Worm (Caenorhabditis elegans) whole organism, mixed stage, embryonic: ENCODE measurements around the gene mvk-1.

Experiments used
- M03D4.4 ChIP-seq: sonication (generic microtip); optimal IDR thresholded peaks from 2 replicates; lab custom pipeline; 2017; ENCODE audit warnings: mild to moderate bottlenecking, missing genetic modification characterization, missing compliant biosample characterization
- bed-3 ChIP-seq: fragments of 200-800 bp; sonication (Bioruptor generic); optimal IDR thresholded peaks from 3 replicates; lab custom pipeline; 2018; ENCODE audit warnings: mild to moderate bottlenecking, missing genetic modification characterization, moderate library complexity, missing compliant biosample characterization
- blmp-1 ChIP-seq: fragments of 150-350 bp; optimal IDR thresholded peaks from 2 replicates; lab custom pipeline; 2014; ENCODE audit warnings: missing biosample characterization, missing genetic modification characterization
- ceh-39 ChIP-seq: fragments of 150-350 bp; optimal IDR thresholded peaks from 2 replicates; lab custom pipeline; 2014; ENCODE audit warnings: missing biosample characterization, missing genetic modification characterization
- ceh-43 ChIP-seq: fragments of 200-800 bp; sonication (Bioruptor generic); optimal IDR thresholded peaks from 2 replicates; lab custom pipeline; 2018; ENCODE audit warnings: mild to moderate bottlenecking, missing genetic modification characterization, moderate library complexity, missing compliant biosample characterization
- ceh-83 ChIP-seq: fragments of 200-800 bp; sonication (Bioruptor generic); optimal IDR thresholded peaks from 2 replicates; lab custom pipeline; 2018; ENCODE audit warnings: mild to moderate bottlenecking, missing genetic modification characterization, missing compliant biosample characterization
- ces-1 ChIP-seq: fragments of 150-350 bp; optimal IDR thresholded peaks from 2 replicates; lab custom pipeline; 2014; ENCODE audit warnings: missing biosample characterization, missing genetic modification reagents, missing genetic modification characterization
- cnd-1 ChIP-seq: fragments of 200-800 bp; sonication (Bioruptor generic); optimal IDR thresholded peaks from 2 replicates; lab custom pipeline; 2018; ENCODE audit warnings: mild to moderate bottlenecking, missing genetic modification characterization, missing compliant biosample characterization
- drap-1 ChIP-seq: fragments of 200-800 bp; sonication (Bioruptor generic); optimal IDR thresholded peaks from 3 replicates; lab custom pipeline; 2018; ENCODE audit warnings: mild to moderate bottlenecking, missing genetic modification characterization, missing compliant biosample characterization
- elt-1 ChIP-seq: sonication (generic microtip); optimal IDR thresholded peaks from 2 replicates; lab custom pipeline; 2017; ENCODE audit warnings: missing genetic modification characterization, mild to moderate bottlenecking, missing compliant biosample characterization, antibody characterized with exemption, moderate library complexity, borderline replicate concordance; ENCODE audit not compliant: insufficient read depth
- elt-3 ChIP-seq: fragments of 150-350 bp; optimal IDR thresholded peaks from 2 replicates; lab custom pipeline; 2014; ENCODE audit warnings: missing biosample characterization, missing genetic modification characterization
- flh-1 ChIP-seq: fragments of 200-800 bp; sonication (Bioruptor generic); optimal IDR thresholded peaks from 2 replicates; lab custom pipeline; 2018; ENCODE audit warnings: mild to moderate bottlenecking, missing genetic modification characterization, moderate library complexity, missing compliant biosample characterization
- ham-2 ChIP-seq: fragments of 200-800 bp; sonication (Bioruptor generic); optimal IDR thresholded peaks from 2 replicates; lab custom pipeline; 2018; ENCODE audit warnings: mild to moderate bottlenecking, missing genetic modification characterization, missing compliant biosample characterization
- hlh-1 ChIP-seq: fragments of 150-350 bp; optimal IDR thresholded peaks from 2 replicates; lab custom pipeline; 2014; ENCODE audit warnings: missing biosample characterization, missing genetic modification reagents, missing genetic modification characterization
- lin-13 ChIP-seq: fragments of 150-350 bp; optimal IDR thresholded peaks from 2 replicates; lab custom pipeline; 2014; ENCODE audit warnings: missing biosample characterization, missing genetic modification characterization
- lin-32 ChIP-seq: fragments of 200-800 bp; sonication (Bioruptor generic); optimal IDR thresholded peaks from 2 replicates; lab custom pipeline; 2018; ENCODE audit warnings: mild to moderate bottlenecking, missing genetic modification characterization, missing compliant biosample characterization
- lsy-2 ChIP-seq: fragments of 150-350 bp; optimal IDR thresholded peaks from 2 replicates; lab custom pipeline; 2014; ENCODE audit warnings: missing biosample characterization, missing genetic modification characterization
- mab-5 ChIP-seq: fragments of 150-350 bp; optimal IDR thresholded peaks from 2 replicates; lab custom pipeline; 2014; ENCODE audit warnings: missing biosample characterization, missing genetic modification characterization
- mep-1 ChIP-seq: fragments of 150-350 bp; optimal IDR thresholded peaks from 2 replicates; lab custom pipeline; 2017; ENCODE audit warnings: missing biosample characterization, missing genetic modification reagents, missing genetic modification characterization, inconsistent platforms
- mls-2 ChIP-seq: sonication (generic microtip); optimal IDR thresholded peaks from 2 replicates; lab custom pipeline; 2016; ENCODE audit warnings: mild to moderate bottlenecking, missing genetic modification characterization, moderate library complexity, missing compliant biosample characterization
- nhr-12 ChIP-seq: fragments of 150-350 bp; optimal IDR thresholded peaks from 2 replicates; lab custom pipeline; 2014; ENCODE audit warnings: missing biosample characterization, missing genetic modification characterization
- nhr-2 ChIP-seq: fragments of 150-350 bp; optimal IDR thresholded peaks from 2 replicates; lab custom pipeline; 2014; ENCODE audit warnings: missing biosample characterization, missing genetic modification characterization
- nhr-237 ChIP-seq: fragments of 150-350 bp; optimal IDR thresholded peaks from 2 replicates; lab custom pipeline; 2014; ENCODE audit warnings: missing biosample characterization, missing genetic modification characterization
- nhr-28 ChIP-seq: fragments of 150-350 bp; optimal IDR thresholded peaks from 2 replicates; lab custom pipeline; 2014; ENCODE audit warnings: missing biosample characterization, missing genetic modification characterization
- nhr-76 ChIP-seq: sonication (generic microtip); optimal IDR thresholded peaks from 2 replicates; lab custom pipeline; 2017; ENCODE audit warnings: missing biosample characterization, missing genetic modification characterization
- pha-4 ChIP-seq: fragments of 150-350 bp; optimal IDR thresholded peaks from 2 replicates; lab custom pipeline; 2018; ENCODE audit warnings: missing biosample characterization, missing genetic modification reagents, missing genetic modification characterization
- sem-2 ChIP-seq: fragments of 200-800 bp; sonication (Bioruptor generic); optimal IDR thresholded peaks from 2 replicates; lab custom pipeline; 2018; ENCODE audit warnings: mild to moderate bottlenecking, missing genetic modification characterization, missing compliant biosample characterization
- snpc-4 ChIP-seq: fragments of 150-350 bp; optimal IDR thresholded peaks from 2 replicates; lab custom pipeline; 2014; ENCODE audit warnings: missing biosample characterization, missing genetic modification characterization
- sptf-1 ChIP-seq: sonication (generic microtip); optimal IDR thresholded peaks from 2 replicates; lab custom pipeline; 2017; ENCODE audit warnings: mild to moderate bottlenecking, missing genetic modification characterization, moderate library complexity, missing compliant biosample characterization
- tbx-8 ChIP-seq: fragments of 200-800 bp; sonication (Bioruptor generic); optimal IDR thresholded peaks from 2 replicates; lab custom pipeline; 2018; ENCODE audit warnings: mild to moderate bottlenecking, missing genetic modification characterization, moderate library complexity, missing compliant biosample characterization
- unc-120 ChIP-seq: sonication (generic microtip); optimal IDR thresholded peaks from 2 replicates; lab custom pipeline; 2017; ENCODE audit warnings: missing genetic modification characterization, missing compliant biosample characterization; ENCODE audit not compliant: poor library complexity, severe bottlenecking
- unc-39 ChIP-seq: fragments of 150-350 bp; optimal IDR thresholded peaks from 2 replicates; lab custom pipeline; 2014; ENCODE audit warnings: missing biosample characterization, missing genetic modification characterization
- unc-62 ChIP-seq: fragments of 150-350 bp; optimal IDR thresholded peaks from 2 replicates; lab custom pipeline; 2014; ENCODE audit warnings: missing biosample characterization, missing genetic modification reagents, missing genetic modification characterization
- zip-8 ChIP-seq: fragments of 150-350 bp; optimal IDR thresholded peaks from 2 replicates; lab custom pipeline; 2014; ENCODE audit warnings: missing biosample characterization, missing genetic modification characterization
- ztf-11 ChIP-seq: fragments of 150-350 bp; optimal IDR thresholded peaks from 2 replicates; lab custom pipeline; 2014; ENCODE audit warnings: missing biosample characterization, missing genetic modification characterization

The mvk-1 gene

ce11 chrIII:6102762-6103161, 33.3 kb downstream of the mvk-1 start, which contains the start of gene C05D10.4:
TSS of gene C05D10.4 (minus strand) at chrIII:6102862.
- TF ChIP-seq snpc-4 (tag; lab: Kevin White, UChicago) (no peak), zip-8 (no peak), mls-2 (tag; lab: Kevin White, UChicago) (no peak), ztf-11 (tag; lab: Kevin White, UChicago) (no peak), nhr-28 (tag; lab: Kevin White, UChicago) (no peak), lin-32 (GFP tag; lab: Kevin White, UChicago) (no peak), elt-1 (no peak), mab-5 (no peak)

DNA sequence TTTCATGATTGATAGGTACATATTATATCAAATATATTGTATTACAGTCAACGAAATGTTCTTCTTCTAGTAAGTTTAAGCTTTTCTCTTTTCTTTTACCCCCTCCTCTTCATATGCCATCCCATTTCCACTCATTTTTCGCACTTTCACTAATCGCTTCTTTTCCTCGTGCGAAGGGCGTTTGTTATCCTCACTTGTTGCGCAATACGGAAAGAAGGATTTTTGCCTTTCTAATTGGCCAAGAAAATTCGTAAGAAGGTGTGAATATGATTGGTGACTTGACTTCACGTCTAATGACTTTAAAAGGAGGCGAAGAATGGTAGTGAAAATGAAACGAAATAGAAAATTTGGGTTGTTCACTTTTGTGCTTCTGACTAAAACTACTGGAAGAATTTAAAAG, 40.4 kb downstream of the mvk-1 start:
- no peak for TF ChIP-seq unc-120 (tag; lab: Kevin White, UChicago)
- peak; percentile 86 for TF ChIP-seq zip-8

DNA sequence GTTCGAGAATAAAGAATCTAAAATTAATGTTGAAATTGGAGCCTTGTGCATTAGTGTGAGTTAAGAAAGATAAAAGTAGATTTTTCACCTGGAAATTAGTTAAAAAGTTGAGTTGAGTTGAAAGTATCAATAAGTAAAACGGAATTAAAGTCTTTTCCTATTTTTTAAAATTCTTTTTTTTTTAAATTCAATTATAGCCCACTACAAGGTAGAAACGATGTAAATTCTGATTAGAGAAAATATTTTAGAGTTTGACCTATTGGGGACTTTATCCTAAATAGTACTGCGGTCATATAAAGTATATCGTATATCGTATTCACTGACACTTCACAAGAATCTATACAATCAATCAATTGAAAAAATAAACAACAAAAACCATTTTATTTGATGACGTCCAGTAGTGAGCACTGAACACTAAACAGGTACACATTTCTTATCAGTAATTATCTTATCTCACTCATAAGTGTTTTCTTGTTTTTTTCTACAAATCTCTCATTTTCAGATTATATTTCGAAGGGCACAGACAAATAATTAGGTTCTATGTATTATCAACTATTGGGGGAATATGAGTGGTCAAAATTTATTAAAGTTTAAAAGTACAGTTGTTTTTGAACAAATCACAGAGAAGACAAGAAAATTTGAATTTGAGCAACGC, 48.2 kb downstream of the mvk-1 start, which contains the start of gene wht-1:
Gene wht-1, minus strand, starts transcription at position 51 of the 655 bp plus-strand sequence.
- TF ChIP-seq unc-39, result no peak

- TF ChIP-seq hlh-1 (tag; lab: Kevin White, UChicago) (no peak), M03D4.4 (tag; lab: Kevin White, UChicago) (no peak), zip-8 (no peak), nhr-12 (no peak), nhr-76 (tag; lab: Kevin White, UChicago) (no peak), elt-3 (tag; lab: Kevin White, UChicago) (no peak), sptf-1 (tag; lab: Kevin White, UChicago) (no peak), unc-62 (no peak)
Observed at ce11 chrIII:6085311-6085710, 50.8 kb downstream of the mvk-1 start.

DNA sequence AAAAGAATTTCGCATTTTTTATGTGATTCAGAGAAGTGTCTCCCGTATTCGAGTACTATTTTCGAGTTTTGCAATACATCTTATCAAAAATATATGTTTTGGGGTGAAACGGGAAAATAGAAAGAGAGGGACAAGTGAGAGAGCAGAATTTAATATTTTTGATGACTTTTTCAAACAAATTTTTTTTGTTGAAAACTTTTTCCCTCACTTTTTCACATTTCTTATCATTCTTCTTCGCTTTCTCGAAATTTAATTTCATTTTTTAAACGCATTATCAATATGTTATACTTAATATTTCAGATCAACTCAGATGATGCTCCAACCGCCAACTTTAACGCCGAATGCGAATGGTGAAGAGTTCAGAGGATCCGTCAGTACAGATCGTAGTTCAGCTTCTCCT, 55.8 kb downstream of the mvk-1 start, which contains the start of gene attf-4:
Gene attf-4, plus strand, starts transcription at position 301 of the 400 bp plus-strand sequence.
- TF ChIP-seq nhr-12 (no peak), ceh-83 (GFP tag; lab: Kevin White, UChicago) (no peak), unc-120 (tag; lab: Kevin White, UChicago) (no peak), ceh-43 (GFP tag; lab: Kevin White, UChicago) (no peak), unc-39 (no peak), mls-2 (tag; lab: Kevin White, UChicago) (no peak), lin-32 (GFP tag; lab: Kevin White, UChicago) (no peak), mab-5 (no peak), mep-1 (no peak), elt-3 (tag; lab: Kevin White, UChicago) (no peak), snpc-4 (tag; lab: Kevin White, UChicago) (no peak)

- TF ChIP-seq drap-1 (GFP tag; lab: Kevin White, UChicago), result no peak
- TF ChIP-seq unc-120 (tag; lab: Kevin White, UChicago), result no peak
- TF ChIP-seq mep-1, result no peak
- TF ChIP-seq M03D4.4 (tag; lab: Kevin White, UChicago), result peak; percentile 41
- no peak for TF ChIP-seq flh-1 (GFP tag; lab: Kevin White, UChicago)
- TF ChIP-seq nhr-2 (tag; lab: Kevin White, UChicago), result peak; percentile 33
- no peak for TF ChIP-seq bed-3 (GFP tag; lab: Kevin White, UChicago)
- TF ChIP-seq zip-8, result no peak
- no peak for TF ChIP-seq mls-2 (tag; lab: Kevin White, UChicago)
- no peak for TF ChIP-seq lin-13 (tag; lab: Kevin White, UChicago)
- no peak for TF ChIP-seq pha-4
- TF ChIP-seq lin-32 (GFP tag; lab: Kevin White, UChicago), result peak; percentile 41
- TF ChIP-seq ceh-39 (tag; lab: Kevin White, UChicago), result no peak
- no peak for TF ChIP-seq ztf-11 (tag; lab: Kevin White, UChicago)
- TF ChIP-seq unc-62, result peak; percentile 68
- no peak for TF ChIP-seq ceh-83 (GFP tag; lab: Kevin White, UChicago)
- TF ChIP-seq nhr-237 (tag; lab: Kevin White, UChicago), result no peak
- TF ChIP-seq nhr-76 (tag; lab: Kevin White, UChicago), result no peak
- TF ChIP-seq snpc-4 (tag; lab: Kevin White, UChicago), result no peak
- no peak for TF ChIP-seq unc-39
- TF ChIP-seq cnd-1 (tag; lab: Kevin White, UChicago), result peak; percentile 44
- no peak for TF ChIP-seq blmp-1 (tag; lab: Kevin White, UChicago)
- TF ChIP-seq sem-2 (GFP tag; lab: Kevin White, UChicago), result no peak
- TF ChIP-seq sptf-1 (tag; lab: Kevin White, UChicago), result no peak
- TF ChIP-seq nhr-28 (tag; lab: Kevin White, UChicago), result no peak
- peak; percentile 94 for TF ChIP-seq hlh-1 (tag; lab: Kevin White, UChicago)
- TF ChIP-seq nhr-12, result no peak
- no peak for TF ChIP-seq lsy-2 (tag; lab: Kevin White, UChicago)
- no peak for TF ChIP-seq elt-3 (tag; lab: Kevin White, UChicago)
- TF ChIP-seq ces-1 (GFP tag; lab: Kevin White, UChicago), result peak; percentile 31
- no peak for TF ChIP-seq tbx-8 (GFP tag; lab: Kevin White, UChicago)
- no peak for TF ChIP-seq ham-2
- TF ChIP-seq ceh-43 (GFP tag; lab: Kevin White, UChicago), result no peak
- no peak for TF ChIP-seq elt-1
- TF ChIP-seq mab-5, result no peak
Observed at ce11 chrIII:6078917-6079316, 57.2 kb downstream of the mvk-1 start.
